Worm (Caenorhabditis elegans) whole organism, mixed stage, embryonic: Measurements from ENCODE around the gene acs-3.

Experiments
- M03D4.4 ChIP-seq: sonication (generic microtip); optimal IDR thresholded peaks from 2 replicates; lab custom pipeline; 2017; ENCODE audit warnings: mild to moderate bottlenecking, missing genetic modification characterization, missing compliant biosample characterization
- blmp-1 ChIP-seq: fragments of 150-350 bp; optimal IDR thresholded peaks from 2 replicates; lab custom pipeline; 2014; ENCODE audit warnings: missing biosample characterization, missing genetic modification characterization
- ceh-39 ChIP-seq: fragments of 150-350 bp; optimal IDR thresholded peaks from 2 replicates; lab custom pipeline; 2014; ENCODE audit warnings: missing biosample characterization, missing genetic modification characterization
- ceh-43 ChIP-seq: fragments of 200-800 bp; sonication (Bioruptor generic); optimal IDR thresholded peaks from 2 replicates; lab custom pipeline; 2018; ENCODE audit warnings: mild to moderate bottlenecking, missing genetic modification characterization, moderate library complexity, missing compliant biosample characterization
- ceh-83 ChIP-seq: fragments of 200-800 bp; sonication (Bioruptor generic); optimal IDR thresholded peaks from 2 replicates; lab custom pipeline; 2018; ENCODE audit warnings: mild to moderate bottlenecking, missing genetic modification characterization, missing compliant biosample characterization
- ces-1 ChIP-seq: fragments of 150-350 bp; optimal IDR thresholded peaks from 2 replicates; lab custom pipeline; 2014; ENCODE audit warnings: missing biosample characterization, missing genetic modification reagents, missing genetic modification characterization
- drap-1 ChIP-seq: fragments of 200-800 bp; sonication (Bioruptor generic); optimal IDR thresholded peaks from 3 replicates; lab custom pipeline; 2018; ENCODE audit warnings: mild to moderate bottlenecking, missing genetic modification characterization, missing compliant biosample characterization
- elt-1 ChIP-seq: sonication (generic microtip); optimal IDR thresholded peaks from 2 replicates; lab custom pipeline; 2017; ENCODE audit warnings: missing genetic modification characterization, mild to moderate bottlenecking, missing compliant biosample characterization, antibody characterized with exemption, moderate library complexity, borderline replicate concordance; ENCODE audit not compliant: insufficient read depth
- elt-3 ChIP-seq: fragments of 150-350 bp; optimal IDR thresholded peaks from 2 replicates; lab custom pipeline; 2014; ENCODE audit warnings: missing biosample characterization, missing genetic modification characterization
- hlh-1 ChIP-seq: fragments of 150-350 bp; optimal IDR thresholded peaks from 2 replicates; lab custom pipeline; 2014; ENCODE audit warnings: missing biosample characterization, missing genetic modification reagents, missing genetic modification characterization
- lin-13 ChIP-seq: fragments of 150-350 bp; optimal IDR thresholded peaks from 2 replicates; lab custom pipeline; 2014; ENCODE audit warnings: missing biosample characterization, missing genetic modification characterization
- lsy-2 ChIP-seq: fragments of 150-350 bp; optimal IDR thresholded peaks from 2 replicates; lab custom pipeline; 2014; ENCODE audit warnings: missing biosample characterization, missing genetic modification characterization
- mab-5 ChIP-seq: fragments of 150-350 bp; optimal IDR thresholded peaks from 2 replicates; lab custom pipeline; 2014; ENCODE audit warnings: missing biosample characterization, missing genetic modification characterization
- mep-1 ChIP-seq: fragments of 150-350 bp; optimal IDR thresholded peaks from 2 replicates; lab custom pipeline; 2017; ENCODE audit warnings: missing biosample characterization, missing genetic modification reagents, missing genetic modification characterization, inconsistent platforms
- mls-2 ChIP-seq: sonication (generic microtip); optimal IDR thresholded peaks from 2 replicates; lab custom pipeline; 2016; ENCODE audit warnings: mild to moderate bottlenecking, missing genetic modification characterization, moderate library complexity, missing compliant biosample characterization
- nhr-12 ChIP-seq: fragments of 150-350 bp; optimal IDR thresholded peaks from 2 replicates; lab custom pipeline; 2014; ENCODE audit warnings: missing biosample characterization, missing genetic modification characterization
- nhr-2 ChIP-seq: fragments of 150-350 bp; optimal IDR thresholded peaks from 2 replicates; lab custom pipeline; 2014; ENCODE audit warnings: missing biosample characterization, missing genetic modification characterization
- nhr-237 ChIP-seq: fragments of 150-350 bp; optimal IDR thresholded peaks from 2 replicates; lab custom pipeline; 2014; ENCODE audit warnings: missing biosample characterization, missing genetic modification characterization
- nhr-28 ChIP-seq: fragments of 150-350 bp; optimal IDR thresholded peaks from 2 replicates; lab custom pipeline; 2014; ENCODE audit warnings: missing biosample characterization, missing genetic modification characterization
- nhr-76 ChIP-seq: sonication (generic microtip); optimal IDR thresholded peaks from 2 replicates; lab custom pipeline; 2017; ENCODE audit warnings: missing biosample characterization, missing genetic modification characterization
- pha-4 ChIP-seq: fragments of 150-350 bp; optimal IDR thresholded peaks from 2 replicates; lab custom pipeline; 2018; ENCODE audit warnings: missing biosample characterization, missing genetic modification reagents, missing genetic modification characterization
- sem-2 ChIP-seq: fragments of 200-800 bp; sonication (Bioruptor generic); optimal IDR thresholded peaks from 2 replicates; lab custom pipeline; 2018; ENCODE audit warnings: mild to moderate bottlenecking, missing genetic modification characterization, missing compliant biosample characterization
- snpc-4 ChIP-seq: fragments of 150-350 bp; optimal IDR thresholded peaks from 2 replicates; lab custom pipeline; 2014; ENCODE audit warnings: missing biosample characterization, missing genetic modification characterization
- sptf-1 ChIP-seq: sonication (generic microtip); optimal IDR thresholded peaks from 2 replicates; lab custom pipeline; 2017; ENCODE audit warnings: mild to moderate bottlenecking, missing genetic modification characterization, moderate library complexity, missing compliant biosample characterization
- unc-120 ChIP-seq: sonication (generic microtip); optimal IDR thresholded peaks from 2 replicates; lab custom pipeline; 2017; ENCODE audit warnings: missing genetic modification characterization, missing compliant biosample characterization; ENCODE audit not compliant: poor library complexity, severe bottlenecking
- unc-39 ChIP-seq: fragments of 150-350 bp; optimal IDR thresholded peaks from 2 replicates; lab custom pipeline; 2014; ENCODE audit warnings: missing biosample characterization, missing genetic modification characterization
- unc-62 ChIP-seq: fragments of 150-350 bp; optimal IDR thresholded peaks from 2 replicates; lab custom pipeline; 2014; ENCODE audit warnings: missing biosample characterization, missing genetic modification reagents, missing genetic modification characterization
- zip-8 ChIP-seq: fragments of 150-350 bp; optimal IDR thresholded peaks from 2 replicates; lab custom pipeline; 2014; ENCODE audit warnings: missing biosample characterization, missing genetic modification characterization
- ztf-11 ChIP-seq: fragments of 150-350 bp; optimal IDR thresholded peaks from 2 replicates; lab custom pipeline; 2014; ENCODE audit warnings: missing biosample characterization, missing genetic modification characterization

The acs-3 gene

ce11 chrV:1992515-1992968, 23.2 kb downstream of the acs-3 start, which contains the start of gene tnt-4:
TSS of gene tnt-4 (minus strand) at chrV:1992918.
- TF ChIP-seq zip-8 (tag; lab: Kevin White, UChicago): no peak
- TF ChIP-seq hlh-1: no peak
- no peak for TF ChIP-seq blmp-1 (tag; lab: Kevin White, UChicago)
- no peak for TF ChIP-seq ces-1 (GFP tag; lab: Kevin White, UChicago)
- no peak for TF ChIP-seq nhr-237 (tag; lab: Kevin White, UChicago)
- TF ChIP-seq unc-39 (tag; lab: Kevin White, UChicago): no peak
- TF ChIP-seq unc-62 (GFP tag; lab: Kevin White, UChicago): no peak
- no peak for TF ChIP-seq elt-1 (tag; lab: Kevin White, UChicago)
- no peak for TF ChIP-seq ceh-39
- no peak for TF ChIP-seq sptf-1 (tag; lab: Kevin White, UChicago)
- no peak for TF ChIP-seq mls-2
- TF ChIP-seq, all 35 proteins: peak for 0

ce11 chrV:1998358-1998757, 29.0 kb downstream of the acs-3 start:
- TF ChIP-seq hlh-1: no peak
- no peak for TF ChIP-seq ceh-39
- TF ChIP-seq snpc-4 (tag; lab: Kevin White, UChicago): no peak
- TF ChIP-seq nhr-76 (tag; lab: Kevin White, UChicago): no peak
- no peak for TF ChIP-seq mls-2
- no peak for TF ChIP-seq blmp-1 (tag; lab: Kevin White, UChicago)

DNA sequence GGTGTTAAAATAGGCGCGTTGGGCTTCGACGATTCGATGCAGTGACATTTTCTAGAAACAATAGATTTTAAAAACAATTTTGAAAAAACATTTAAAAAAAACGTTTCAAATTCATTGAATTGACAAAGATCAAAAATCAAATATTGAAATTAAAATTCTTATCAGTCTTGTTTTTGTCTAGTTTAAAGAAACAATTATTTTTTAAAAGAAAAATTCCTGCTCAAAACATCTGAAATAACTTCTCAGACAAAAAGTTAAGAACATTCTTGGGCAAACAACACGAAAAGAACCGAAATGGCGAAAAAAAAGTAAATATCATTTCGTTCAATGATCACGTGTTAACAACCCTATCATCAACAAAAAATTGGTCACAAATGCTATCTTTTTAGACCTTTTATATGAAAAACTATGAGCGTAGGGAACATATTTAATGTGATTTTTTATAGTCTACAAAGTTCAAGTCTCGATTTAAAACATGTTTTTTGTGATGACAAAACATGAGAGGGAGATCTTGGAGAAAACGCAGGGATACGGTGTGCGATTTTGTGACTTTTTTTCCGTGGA, 30.3 kb downstream of the acs-3 start, which contains the start of gene alh-5:
Gene alh-5, minus strand, starts transcription at position 51 of the 564 bp plus-strand sequence.
- TF ChIP-seq unc-120 (tag; lab: Kevin White, UChicago): no peak
- no peak for TF ChIP-seq M03D4.4
- no peak for TF ChIP-seq ztf-11 (tag; lab: Kevin White, UChicago)
- TF ChIP-seq snpc-4 (tag; lab: Kevin White, UChicago): no peak
- no peak for TF ChIP-seq drap-1 (GFP tag; lab: Kevin White, UChicago)
- TF ChIP-seq zip-8 (tag; lab: Kevin White, UChicago): no peak
- TF ChIP-seq nhr-2: no peak
- no peak for TF ChIP-seq pha-4 (tag; lab: Kevin White, UChicago)
- TF ChIP-seq unc-62 (GFP tag; lab: Kevin White, UChicago): no peak
- TF ChIP-seq unc-39 (tag; lab: Kevin White, UChicago): no peak
- TF ChIP-seq, all 35 proteins: peak for 0

DNA sequence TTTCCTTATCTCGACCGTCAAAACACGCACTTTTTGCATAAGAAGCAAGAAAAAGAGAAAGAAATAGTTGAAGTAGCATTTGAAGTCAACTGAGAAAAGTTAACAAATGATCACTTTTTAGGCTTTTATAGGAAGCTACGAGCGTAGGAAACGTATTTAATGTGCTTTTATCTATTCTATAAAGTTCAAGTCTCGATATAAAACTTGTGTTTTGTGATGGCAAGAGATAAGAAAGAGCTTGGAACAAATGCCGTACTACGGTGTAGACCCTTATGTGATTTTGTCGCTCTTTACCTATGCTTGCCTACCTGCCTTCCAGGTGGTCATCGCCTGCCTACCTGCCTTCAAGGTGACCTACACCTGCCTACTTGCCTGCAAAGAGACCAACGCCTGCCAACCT, 34.9 kb downstream of the acs-3 start, which contains the start of gene clec-206:
Gene clec-206, minus strand, starts transcription at position 101 of the 400 bp plus-strand sequence.
- TF ChIP-seq elt-3 (tag; lab: Kevin White, UChicago) (no peak), unc-120 (tag; lab: Kevin White, UChicago) (no peak)

DNA sequence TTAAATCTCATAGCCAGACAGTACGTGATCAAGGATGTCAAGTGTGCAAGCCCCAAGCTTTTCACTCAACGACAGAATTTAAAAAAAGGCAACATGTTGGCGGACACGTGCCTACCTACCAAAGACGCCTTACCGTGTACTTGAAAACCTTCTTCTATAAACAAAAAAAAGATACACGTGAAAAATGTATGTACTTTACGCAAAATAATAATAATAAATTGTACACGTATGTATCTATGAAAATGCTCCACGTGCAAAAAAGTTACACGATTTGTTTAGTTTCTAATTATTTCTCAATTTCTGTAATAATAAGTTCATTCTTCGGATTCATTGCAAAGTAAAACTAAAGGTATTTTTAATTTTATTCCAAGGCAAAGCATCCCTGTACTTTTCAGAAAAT, 35.3 kb downstream of the acs-3 start, which contains the start of gene cysl-4:
Gene cysl-4, plus strand, starts transcription at position 301 of the 400 bp plus-strand sequence.
- TF ChIP-seq sptf-1 (tag; lab: Kevin White, UChicago) (no peak), nhr-237 (tag; lab: Kevin White, UChicago) (no peak), mab-5 (tag; lab: Kevin White, UChicago) (no peak), nhr-76 (tag; lab: Kevin White, UChicago) (no peak), lin-13 (no peak), elt-3 (tag; lab: Kevin White, UChicago) (no peak), nhr-2 (no peak), unc-62 (GFP tag; lab: Kevin White, UChicago) (no peak), zip-8 (tag; lab: Kevin White, UChicago) (no peak), blmp-1 (tag; lab: Kevin White, UChicago) (no peak), mep-1 (no peak), mls-2 (no peak), drap-1 (GFP tag; lab: Kevin White, UChicago) (no peak), ceh-43 (GFP tag; lab: Kevin White, UChicago) (no peak), ceh-83 (GFP tag; lab: Kevin White, UChicago) (no peak), ceh-39 (no peak), sem-2 (no peak), elt-1 (tag; lab: Kevin White, UChicago) (no peak), nhr-12 (tag; lab: Kevin White, UChicago) (no peak), nhr-28 (tag; lab: Kevin White, UChicago) (no peak)

DNA sequence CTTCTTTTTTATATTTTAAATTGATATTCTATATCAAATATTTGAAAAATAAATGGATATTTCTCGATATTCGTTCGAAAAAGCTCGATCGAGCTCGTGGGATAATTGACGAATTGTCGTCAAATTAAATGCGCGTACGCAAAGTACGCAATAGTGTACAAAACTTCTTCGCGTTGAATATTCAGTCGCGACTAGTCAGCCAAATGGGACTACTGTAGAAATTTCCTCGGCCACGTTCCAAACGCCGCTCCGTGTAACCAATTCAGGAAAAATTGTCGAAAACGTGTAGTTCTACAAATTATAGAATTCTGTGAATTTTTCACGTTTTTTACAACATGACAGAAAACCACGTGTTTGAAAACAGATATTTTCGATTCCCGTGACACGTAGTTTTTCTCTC, 39.1 kb downstream of the acs-3 start:
- TF ChIP-seq nhr-237 (tag; lab: Kevin White, UChicago): peak; percentile 36
- TF ChIP-seq mep-1: peak; percentile 47
- TF ChIP-seq ceh-43 (GFP tag; lab: Kevin White, UChicago): no peak
- peak; percentile 91 for TF ChIP-seq lsy-2
